Worm (Caenorhabditis elegans) whole organism, late embryonic: ENCODE measurements around the gene srlf-5.

ENCODE experiments used
- ceh-9 ChIP-seq: sonication (generic microtip); optimal IDR thresholded peaks from 2 replicates; lab custom pipeline; 2016; ENCODE audit warnings: mild to moderate bottlenecking, missing genetic modification characterization, inconsistent platforms, missing compliant biosample characterization
- pha-4 ChIP-seq: fragments of 150-350 bp; optimal IDR thresholded peaks from 2 replicates; lab custom pipeline; 2018; ENCODE audit warnings: missing biosample characterization, missing genetic modification reagents, missing genetic modification characterization

DNA sequence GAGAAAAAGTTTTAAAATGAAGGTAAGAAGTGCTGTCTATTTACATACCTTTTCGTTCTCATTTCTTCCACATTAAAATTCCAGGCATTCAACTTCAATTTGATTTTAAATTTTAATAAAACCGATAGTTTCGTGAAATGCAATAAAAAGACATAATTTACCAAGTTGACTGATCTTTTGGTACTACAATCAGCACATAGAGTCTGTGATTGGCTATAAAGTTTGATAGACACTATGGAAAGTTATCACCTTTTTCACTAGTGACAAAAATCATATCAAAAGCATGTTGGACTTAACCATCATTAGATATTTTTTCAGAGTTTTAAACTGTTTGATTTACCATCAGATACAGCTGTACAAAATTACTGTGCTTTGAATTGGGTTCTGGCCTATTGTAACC is 11.1 kb downstream of the srlf-5 start, which contains the start of gene srz-15:
- TF ChIP-seq pha-4, result no peak
- no peak for TF ChIP-seq ceh-9 (tag; lab: Kevin White, UChicago)
